Fruit fly (Drosophila melanogaster) whole organism, embryonic: ENCODE results near the gene Teh2.

Source experiments
- Atf-2 ChIP-seq: fragments of 200-800 bp; sonication (Bioruptor generic); optimal IDR thresholded peaks from 2 replicates; lab custom pipeline; 2016; ENCODE audit warnings: missing biosample characterization, missing genetic modification characterization
- CG10209 ChIP-seq: fragments of 200-800 bp; sonication (Bioruptor generic); optimal IDR thresholded peaks from 3 replicates; lab custom pipeline; 2017; ENCODE audit warnings: missing biosample characterization, mild to moderate bottlenecking, missing genetic modification characterization, missing genetic modification reagents
- CG10543 ChIP-seq: fragments of 200-800 bp; sonication (Bioruptor generic); optimal IDR thresholded peaks from 3 replicates; lab custom pipeline; 2017; ENCODE audit warnings: missing biosample characterization, mild to moderate bottlenecking, missing genetic modification characterization, moderate library complexity
- CG11695 ChIP-seq: fragments of 200-800 bp; sonication (Bioruptor generic); IDR thresholded peaks from 3 replicates; pipeline ENCODE4 v1.3.6; 2022; ENCODE audit warnings: missing biosample characterization, missing genetic modification characterization
- CG12104 ChIP-seq: fragments of 200-800 bp; sonication (Bioruptor generic); optimal IDR thresholded peaks from 3 replicates; lab custom pipeline; 2016; ENCODE audit warnings: missing biosample characterization, missing genetic modification characterization
- CG13287 ChIP-seq: fragments of 200-800 bp; sonication (Bioruptor generic); IDR thresholded peaks from 2 replicates; pipeline ENCODE4 v1.3.6; 2022; ENCODE audit warnings: missing biosample characterization, missing genetic modification characterization; ENCODE audit not compliant: partially characterized antibody
- CG15601 ChIP-seq: fragments of 200-800 bp; sonication (Bioruptor generic); optimal IDR thresholded peaks from 3 replicates; lab custom pipeline; 2019; ENCODE audit warnings: missing biosample characterization, mild to moderate bottlenecking, missing genetic modification characterization, moderate library complexity
- CG16813 ChIP-seq: fragments of 200-800 bp; sonication (Bioruptor generic); IDR thresholded peaks from 3 replicates; pipeline ENCODE4 v1.3.6; 2022; ENCODE audit warnings: missing biosample characterization, missing genetic modification characterization; ENCODE audit not compliant: partially characterized antibody
- CG4360 ChIP-seq: fragments of 200-800 bp; sonication (Bioruptor generic); IDR thresholded peaks from 2 replicates; pipeline ENCODE4 v1.3.6; 2022; ENCODE audit warnings: missing biosample characterization, missing genetic modification characterization
- CG4707 ChIP-seq: fragments of 200-800 bp; sonication (Bioruptor generic); optimal IDR thresholded peaks from 2 replicates; lab custom pipeline; 2018; ENCODE audit warnings: missing biosample characterization, mild to moderate bottlenecking, missing genetic modification characterization, moderate library complexity
- CG6813 ChIP-seq: fragments of 200-800 bp; sonication (Bioruptor generic); optimal IDR thresholded peaks from 2 replicates; lab custom pipeline; 2017; ENCODE audit warnings: missing biosample characterization, missing genetic modification characterization, mild to moderate bottlenecking, moderate library complexity, missing genetic modification reagents
- CG8089 ChIP-seq: fragments of 200-800 bp; sonication (Bioruptor generic); optimal IDR thresholded peaks from 3 replicates; lab custom pipeline; 2016; ENCODE audit warnings: missing biosample characterization, missing genetic modification characterization
- CG8290 ChIP-seq, 3 experiments: fragments of 200-800 bp; sonication (Bioruptor generic); optimal IDR thresholded peaks; 2 replicates each; lab custom pipeline; 2016 to 2019; ENCODE audit warnings: missing biosample characterization in 3 of 3, missing genetic modification characterization in 3 of 3, mild to moderate bottlenecking in 2 of 3, moderate library complexity in 1 of 3
- CG9727 ChIP-seq: fragments of 200-800 bp; sonication (Bioruptor generic); optimal IDR thresholded peaks from 3 replicates; lab custom pipeline; 2017; ENCODE audit warnings: missing biosample characterization, mild to moderate bottlenecking, missing genetic modification characterization
- Deaf1 ChIP-seq: fragments of 200-800 bp; optimal IDR thresholded peaks from 3 replicates; lab custom pipeline; 2019; ENCODE audit warnings: missing biosample characterization, mild to moderate bottlenecking, missing genetic modification characterization, moderate library complexity
- Dll ChIP-seq: fragments of 200-800 bp; sonication (Bioruptor generic); IDR thresholded peaks from 4 replicates; pipeline ENCODE4 v1.3.6; 2022; ENCODE audit warnings: missing biosample characterization, missing genetic modification characterization; ENCODE audit not compliant: partially characterized antibody
- Fer3 ChIP-seq: fragments of 200-800 bp; sonication (Bioruptor generic); optimal IDR thresholded peaks from 2 replicates; lab custom pipeline; 2018; ENCODE audit warnings: missing biosample characterization, mild to moderate bottlenecking, missing genetic modification characterization, moderate library complexity
- HLH54F ChIP-seq: fragments of 200-800 bp; sonication (Bioruptor generic); optimal IDR thresholded peaks from 3 replicates; lab custom pipeline; 2016; ENCODE audit warnings: missing biosample characterization, missing genetic modification characterization
- HLHmδ ChIP-seq: fragments of 200-800 bp; sonication (Bioruptor generic); optimal IDR thresholded peaks from 2 replicates; lab custom pipeline; 2018; ENCODE audit warnings: missing biosample characterization, mild to moderate bottlenecking, missing genetic modification characterization, moderate library complexity
- Hmr ChIP-seq: fragments of 200-800 bp; sonication (Bioruptor generic); optimal IDR thresholded peaks from 3 replicates; lab custom pipeline; 2017; ENCODE audit warnings: mild to moderate bottlenecking, missing biosample characterization, missing genetic modification reagents, missing genetic modification characterization
- NC2α ChIP-seq: fragments of 200-800 bp; sonication (Bioruptor generic); optimal IDR thresholded peaks from 2 replicates; lab custom pipeline; 2016; ENCODE audit warnings: missing biosample characterization, missing genetic modification characterization
- Sry-β ChIP-seq: fragments of 200-800 bp; sonication (Bioruptor generic); optimal IDR thresholded peaks from 2 replicates; lab custom pipeline; 2018; ENCODE audit warnings: missing biosample characterization, mild to moderate bottlenecking, missing genetic modification characterization, moderate library complexity
- TFAM ChIP-seq: fragments of 200-800 bp; sonication (Bioruptor generic); optimal IDR thresholded peaks from 2 replicates; lab custom pipeline; 2017; ENCODE audit warnings: missing biosample characterization, missing genetic modification characterization, inconsistent platforms
- Trl ChIP-seq, 3 experiments: fragments of >200 bp in 2 of 3; fragments of 200-800 bp in 1 of 3; sonication (Bioruptor generic) in 1 of 3; optimal IDR thresholded peaks; 2 replicates in 1 of 3; 3 replicates in 2 of 3; lab custom pipeline; 2016 to 2017; ENCODE audit warnings: missing biosample characterization in 1 of 3, missing genetic modification characterization in 1 of 3
- ac ChIP-seq: fragments of 200-800 bp; sonication (Bioruptor generic); optimal IDR thresholded peaks from 3 replicates; lab custom pipeline; 2017; ENCODE audit warnings: missing biosample characterization, mild to moderate bottlenecking, missing genetic modification characterization
- cad ChIP-seq: fragments of >200 bp; optimal IDR thresholded peaks from 2 replicates; lab custom pipeline; 2017; ENCODE audit warnings: missing biosample characterization, missing genetic modification characterization
- cg ChIP-seq: fragments of 200-800 bp; sonication (Bioruptor generic); optimal IDR thresholded peaks from 3 replicates; lab custom pipeline; 2019; ENCODE audit warnings: missing biosample characterization, mild to moderate bottlenecking, missing genetic modification characterization, moderate library complexity
- chm ChIP-seq: fragments of 200-800 bp; sonication (Bioruptor generic); IDR thresholded peaks from 2 replicates; pipeline ENCODE4 v1.3.6; 2022; ENCODE audit warnings: missing biosample characterization, missing genetic modification characterization
- ci ChIP-seq: fragments of 200-800 bp; sonication (Bioruptor generic); IDR thresholded peaks from 3 replicates; pipeline ENCODE4 v1.3.6; 2022; ENCODE audit warnings: missing biosample characterization, missing genetic modification characterization
- dysf ChIP-seq: fragments of 200-800 bp; sonication (Bioruptor generic); IDR thresholded peaks from 3 replicates; pipeline ENCODE4 v1.3.6; 2022; ENCODE audit warnings: missing biosample characterization, missing genetic modification characterization
- gcm2 ChIP-seq: fragments of 200-800 bp; sonication (Bioruptor generic); optimal IDR thresholded peaks from 2 replicates; lab custom pipeline; 2016; ENCODE audit warnings: missing biosample characterization, missing genetic modification characterization
- her ChIP-seq: fragments of 200-800 bp; sonication (Bioruptor generic); optimal IDR thresholded peaks from 2 replicates; lab custom pipeline; 2016; ENCODE audit warnings: missing biosample characterization, missing genetic modification characterization
- kah ChIP-seq: fragments of 200-800 bp; sonication (Bioruptor generic); optimal IDR thresholded peaks from 2 replicates; lab custom pipeline; 2018; ENCODE audit warnings: missing biosample characterization, mild to moderate bottlenecking, missing genetic modification characterization
- kni ChIP-seq: fragments of 200-800 bp; sonication (Bioruptor generic); optimal IDR thresholded peaks from 3 replicates; lab custom pipeline; 2017; ENCODE audit warnings: mild to moderate bottlenecking, missing biosample characterization, missing genetic modification reagents, missing genetic modification characterization
- lab ChIP-seq: fragments of 200-800 bp; sonication (Bioruptor generic); optimal IDR thresholded peaks from 3 replicates; lab custom pipeline; 2017; ENCODE audit warnings: missing biosample characterization, missing genetic modification characterization, mild to moderate bottlenecking, moderate library complexity, missing genetic modification reagents
- nerfin-2 ChIP-seq: fragments of 200-800 bp; sonication (Bioruptor generic); IDR thresholded peaks from 2 replicates; pipeline ENCODE4 v1.3.6; 2022; ENCODE audit warnings: missing biosample characterization, missing genetic modification characterization; ENCODE audit not compliant: partially characterized antibody
- nom ChIP-seq: fragments of 200-800 bp; sonication (Bioruptor generic); optimal IDR thresholded peaks from 2 replicates; lab custom pipeline; 2017; ENCODE audit warnings: missing biosample characterization, missing genetic modification characterization, mild to moderate bottlenecking, moderate library complexity, missing genetic modification reagents
- oc ChIP-seq: fragments of 200-800 bp; sonication (Bioruptor generic); optimal IDR thresholded peaks from 2 replicates; lab custom pipeline; 2018; ENCODE audit warnings: missing biosample characterization, mild to moderate bottlenecking, missing genetic modification characterization, moderate library complexity
- peb ChIP-seq: fragments of 200-800 bp; sonication (Bioruptor generic); IDR thresholded peaks from 2 replicates; pipeline ENCODE4 v1.3.6; 2022; ENCODE audit warnings: missing biosample characterization, missing genetic modification characterization
- prd ChIP-seq, 3 experiments: fragments of >200 bp in 2 of 3; fragments of 200-800 bp in 1 of 3; sonication (Bioruptor generic) in 1 of 3; optimal IDR thresholded peaks in 2 of 3; IDR thresholded peaks in 1 of 3; 2 replicates in 2 of 3; 3 replicates in 1 of 3; pipeline versions ENCODE4 v1.3.6 to Lab custom; 2017 to 2022; ENCODE audit warnings: missing biosample characterization in 1 of 3, missing genetic modification characterization in 1 of 3
- repo ChIP-seq: fragments of 200-800 bp; sonication (Bioruptor generic); optimal IDR thresholded peaks from 2 replicates; lab custom pipeline; 2016; ENCODE audit warnings: missing biosample characterization, missing genetic modification characterization
- sens-2 ChIP-seq: fragments of 200-800 bp; sonication (Bioruptor generic); IDR thresholded peaks from 2 replicates; pipeline ENCODE4 v1.3.6; 2022; ENCODE audit warnings: missing biosample characterization, missing genetic modification characterization
- slou ChIP-seq: fragments of 200-800 bp; sonication (Bioruptor generic); optimal IDR thresholded peaks from 3 replicates; lab custom pipeline; 2016; ENCODE audit warnings: missing biosample characterization, missing genetic modification characterization
- so ChIP-seq: fragments of 200-800 bp; sonication (Bioruptor generic); IDR thresholded peaks from 3 replicates; pipeline ENCODE4 v1.3.6; 2022; ENCODE audit warnings: missing biosample characterization, missing genetic modification characterization
- sug ChIP-seq: fragments of 200-800 bp; optimal IDR thresholded peaks from 2 replicates; lab custom pipeline; 2019; ENCODE audit warnings: missing biosample characterization, mild to moderate bottlenecking, missing genetic modification characterization, moderate library complexity
- vvl ChIP-seq: fragments of 200-800 bp; sonication (Bioruptor generic); IDR thresholded peaks from 2 replicates; pipeline ENCODE4 v1.3.6; 2022; ENCODE audit warnings: missing biosample characterization, missing genetic modification characterization
- z ChIP-seq: fragments of 200-800 bp; sonication (Bioruptor generic); IDR thresholded peaks from 3 replicates; pipeline ENCODE4 v1.3.6; 2022; ENCODE audit warnings: missing biosample characterization, missing genetic modification characterization
- zen ChIP-seq: fragments of 200-800 bp; sonication (Bioruptor generic); optimal IDR thresholded peaks from 3 replicates; lab custom pipeline; 2018; ENCODE audit warnings: missing biosample characterization, mild to moderate bottlenecking, missing genetic modification characterization, moderate library complexity

Gene Teh2

DNA sequence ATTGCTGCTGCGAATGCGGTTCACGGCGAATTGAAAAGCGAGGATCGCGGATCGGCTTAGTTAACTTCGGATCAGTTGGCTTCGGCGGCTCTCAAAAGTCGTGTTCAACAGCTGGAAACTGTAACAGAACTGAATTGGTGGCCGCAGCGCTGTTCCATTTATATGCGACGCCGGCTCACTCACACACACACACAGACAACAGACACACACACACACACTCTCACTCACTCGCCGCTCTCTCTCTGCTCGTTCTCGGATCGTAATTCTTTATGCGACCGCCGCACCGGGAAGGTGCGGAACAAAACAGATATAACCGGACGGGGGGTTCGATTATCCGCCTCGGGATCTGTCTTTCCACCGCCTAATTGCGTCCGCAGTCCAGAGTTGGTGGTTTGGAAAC is 39.3 kb upstream of the Teh2 start, which contains the start of gene CG46460 (continued):
- TF ChIP-seq CG15601 (tag; lab: Kevin White, UChicago) = peak; percentile 2
- TF ChIP-seq prd (optimal IDR thresholded peaks at IDR 0.05; lab: Kevin White, UChicago) = no peak
- peak; percentile 10; the same call in 1 of the 3 replicates for TF ChIP-seq prd (GFP tag; IDR thresholded peaks at IDR 0.05; lab: Robert Waterston, UW)
- TF ChIP-seq her (GFP tag; lab: Kevin White, UChicago) = peak; percentile 1
- no peak for TF ChIP-seq peb (GFP tag; lab: Robert Waterston, UW)
- TF ChIP-seq HLHmδ (GFP tag; lab: Kevin White, UChicago) = peak; percentile 22
- no peak for TF ChIP-seq CG12104
- peak; percentile 19 for TF ChIP-seq lab (GFP tag; lab: Kevin White, UChicago)
- peak; percentile 55 to 67 for TF ChIP-seq Trl (optimal IDR thresholded peaks at IDR 0.05; lab: Kevin White, UChicago)
- TF ChIP-seq Trl (GFP tag; optimal IDR thresholded peaks at IDR 0.05; lab: Kevin White, UChicago) = no peak
- no peak for TF ChIP-seq Atf-2 (GFP tag; lab: Kevin White, UChicago)
- no peak for TF ChIP-seq sug
- TF ChIP-seq vvl (GFP tag; lab: Robert Waterston, UW) = peak; percentile 41; the same call in 1 of the 2 replicates
- TF ChIP-seq Sry-β = no peak
- TF ChIP-seq NC2α (GFP tag; lab: Kevin White, UChicago) = peak; percentile 69
- TF ChIP-seq nerfin-2 (GFP tag; lab: Robert Waterston, UW) = peak; percentile 35; the same call in 1 of the 2 replicates
- peak; percentile 43 for TF ChIP-seq oc (tag; lab: Kevin White, UChicago)
- TF ChIP-seq CG10209 = no peak
- peak; percentile 2 for TF ChIP-seq CG4707 (GFP tag; lab: Kevin White, UChicago)
- TF ChIP-seq slou (GFP tag; lab: Kevin White, UChicago) = no peak
- TF ChIP-seq HLH54F = no peak
- peak; percentile 39; the same call in 1 of the 2 replicates for TF ChIP-seq CG4360 (GFP tag; lab: Robert Waterston, UW)
- no peak for TF ChIP-seq kah (GFP tag; lab: Kevin White, UChicago)
- no peak for TF ChIP-seq TFAM (GFP tag; lab: Kevin White, UChicago)
- TF ChIP-seq gcm2 (GFP tag; lab: Kevin White, UChicago) = no peak
- peak; percentile 58 for TF ChIP-seq kni (GFP tag; lab: Kevin White, UChicago)
- TF ChIP-seq Fer3 (tag; lab: Kevin White, UChicago) = no peak
- 0 out of 4 replicates have a peak, but pooled peaks have one; percentile 22 for TF ChIP-seq Dll (GFP tag; lab: Robert Waterston, UW)
- TF ChIP-seq ci (GFP tag; lab: Robert Waterston, UW) = peak; percentile 64
- TF ChIP-seq CG16813 (GFP tag; lab: Robert Waterston, UW) = 0 out of 3 replicates have a peak, but pooled peaks have one; percentile 32
- TF ChIP-seq cg (GFP tag; lab: Kevin White, UChicago) = peak; percentile 94
- peak; percentile 36; the same call in 1 of the 2 replicates for TF ChIP-seq CG13287 (GFP tag; lab: Robert Waterston, UW)
- TF ChIP-seq zen = peak; percentile 70
- peak; percentile 81 for TF ChIP-seq z (GFP tag; lab: Robert Waterston, UW)
- TF ChIP-seq CG11695 (GFP tag; lab: Robert Waterston, UW) = peak; percentile 92
- peak; percentile 19 for TF ChIP-seq CG6813
- TF ChIP-seq so (GFP tag; lab: Robert Waterston, UW) = peak; percentile 67; the same call in 2 of the 3 replicates
- TF ChIP-seq Deaf1 = peak; percentile 68
- TF ChIP-seq Hmr (GFP tag; lab: Kevin White, UChicago) = peak; percentile 27
- peak; percentile 10 for TF ChIP-seq repo (GFP tag; lab: Kevin White, UChicago)
- peak; percentile 24 for TF ChIP-seq CG8089 (GFP tag; lab: Kevin White, UChicago)
- TF ChIP-seq CG10543 = peak; percentile 27
- TF ChIP-seq ac (GFP tag; lab: Kevin White, UChicago) = peak; percentile 9
- TF ChIP-seq chm (GFP tag; lab: Robert Waterston, UW) = peak; percentile 69
- TF ChIP-seq cad = peak; percentile 44
- TF ChIP-seq dysf (GFP tag; lab: Robert Waterston, UW) = no peak
- TF ChIP-seq sens-2 (GFP tag; lab: Robert Waterston, UW) = peak; percentile 31; the same call in 1 of the 2 replicates
- TF ChIP-seq nom (GFP tag; lab: Kevin White, UChicago) = peak; percentile 45
- TF ChIP-seq CG9727 (GFP tag; lab: Kevin White, UChicago) = peak; percentile 32
- TF ChIP-seq CG8290 (GFP tag; optimal IDR thresholded peaks at IDR 0.05; lab: Kevin White, UChicago) = peak; percentile 6
- peak in 1 of 2 experiments; percentile 12 for TF ChIP-seq CG8290 (tag; optimal IDR thresholded peaks at IDR 0.05; lab: Kevin White, UChicago)
